Fruit fly (Drosophila melanogaster): ENCODE results near the gene crq.

- no peak for TF ChIP-seq Dfd (GFP tag; optimal IDR thresholded peaks at IDR 0.05)
- no peak for TF ChIP-seq h (GFP tag; optimal IDR thresholded peaks at IDR 0.05)
- no peak for TF ChIP-seq ey (GFP tag; optimal IDR thresholded peaks at IDR 0.05)
- TF ChIP-seq pan (optimal IDR thresholded peaks at IDR 0.05) = no peak
- TF ChIP-seq brk (GFP tag; optimal IDR thresholded peaks at IDR 0.05) = no peak
- TF ChIP-seq sage (GFP tag; optimal IDR thresholded peaks at IDR 0.05) = no peak
- TF ChIP-seq HLH106 (tag; optimal IDR thresholded peaks at IDR 0.05) = no peak
These were observed 32.5 kb upstream of the crq start for dm6 chr2L:485127-485824.

Measured in whole organism, wandering third instar larva.